Worm (Caenorhabditis elegans): ENCODE measurements around the gene F17E9.2.

Gene F17E9.2

DNA sequence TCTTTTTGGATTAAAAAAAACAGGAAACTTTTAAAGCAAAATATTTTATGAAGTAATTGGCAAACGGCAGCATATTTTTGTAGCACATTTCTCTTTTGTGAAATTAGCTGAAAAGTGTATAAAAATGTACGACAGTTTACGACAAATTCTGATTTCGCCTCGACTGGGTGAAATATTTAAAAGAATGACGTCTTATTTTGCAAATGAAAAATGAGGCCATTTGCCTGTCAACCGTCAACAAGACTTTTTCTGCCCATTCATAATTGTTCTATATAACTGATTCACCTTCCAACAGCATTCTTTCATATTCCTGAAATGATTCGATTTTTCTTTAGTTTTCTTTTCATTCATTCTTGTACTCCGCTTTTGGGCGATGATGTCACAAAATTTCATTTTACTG, at the start of gene F17E9.2, which contains the start of gene col-116:
Gene F17E9.2 (plus strand): TSS at position 301 of the 400 bp plus-strand sequence.
Gene col-116 (plus strand): TSS at position 315 of the 400 bp plus-strand sequence.
- TF ChIP-seq tab-1 (GFP tag; IDR thresholded peaks at IDR 0.05) = no peak
- TF ChIP-seq ref-1 (GFP tag; conservative IDR thresholded peaks at IDR 0.05) = no peak
- TF ChIP-seq cog-1 (tag; optimal IDR thresholded peaks at IDR 0.05) = no peak
- TF ChIP-seq med-1 (GFP tag; optimal IDR thresholded peaks at IDR 0.05; ENCODE audit: insufficient read depth) = no peak
- no peak for TF ChIP-seq ztf-29 (GFP tag; IDR thresholded peaks at IDR 0.05)
- TF ChIP-seq T22C8.4 (GFP tag; IDR thresholded peaks at IDR 0.05) = no peak

DNA sequence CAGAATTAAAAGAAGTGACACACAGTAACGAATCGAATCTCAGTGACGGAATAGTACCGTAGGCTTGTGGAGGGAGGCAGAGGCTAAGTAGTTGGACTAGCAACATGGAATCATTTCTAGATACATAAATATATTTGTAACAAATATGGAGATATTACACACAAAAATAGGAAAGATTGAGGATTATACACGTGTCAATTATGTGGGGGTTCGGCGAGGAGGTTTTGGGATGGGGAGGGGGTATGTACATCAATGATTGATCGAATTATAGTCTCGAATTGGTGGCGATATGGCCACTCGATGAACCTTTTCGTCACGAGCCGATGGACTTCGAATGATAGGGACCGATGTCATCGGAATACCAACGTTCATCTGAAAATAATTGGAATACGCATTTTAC, 48.3 kb upstream of the F17E9.2 start:
- TF ChIP-seq tab-1 (GFP tag; IDR thresholded peaks at IDR 0.05) (no peak), ztf-29 (GFP tag; IDR thresholded peaks at IDR 0.05) (no peak), ztf-23 (GFP tag; IDR thresholded peaks at IDR 0.05) (no peak), ref-1 (GFP tag; conservative IDR thresholded peaks at IDR 0.05) (no peak), klf-2 (GFP tag; conservative IDR thresholded peaks at IDR 0.05) (no peak), flt-1 (GFP tag; IDR thresholded peaks at IDR 0.05) (no peak), T22C8.4 (GFP tag; IDR thresholded peaks at IDR 0.05) (no peak), cog-1 (tag; optimal IDR thresholded peaks at IDR 0.05) (no peak), med-1 (GFP tag; optimal IDR thresholded peaks at IDR 0.05; ENCODE audit: insufficient read depth) (no peak)

DNA sequence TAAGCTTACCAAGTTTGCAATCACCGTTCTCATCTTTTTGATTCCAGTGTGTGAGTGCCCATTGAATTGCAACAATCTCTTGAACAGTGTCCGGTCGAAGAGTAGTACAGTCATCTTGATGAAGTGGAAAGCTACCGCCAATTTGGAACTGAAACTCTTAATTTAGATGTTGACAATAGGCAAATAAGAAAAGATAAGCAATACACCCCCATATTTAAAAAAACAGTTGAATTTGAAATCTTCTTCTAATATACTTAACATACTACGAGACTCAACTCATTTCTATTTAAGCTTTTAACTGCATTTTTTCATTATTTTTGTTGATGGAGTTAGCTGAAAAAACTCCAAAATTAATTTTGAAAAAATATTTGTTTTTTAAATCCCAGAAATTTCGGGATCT, 43.6 kb upstream of the F17E9.2 start:
- TF ChIP-seq ztf-29 (GFP tag; IDR thresholded peaks at IDR 0.05) = no peak
- TF ChIP-seq T22C8.4 (GFP tag; IDR thresholded peaks at IDR 0.05) = no peak

DNA sequence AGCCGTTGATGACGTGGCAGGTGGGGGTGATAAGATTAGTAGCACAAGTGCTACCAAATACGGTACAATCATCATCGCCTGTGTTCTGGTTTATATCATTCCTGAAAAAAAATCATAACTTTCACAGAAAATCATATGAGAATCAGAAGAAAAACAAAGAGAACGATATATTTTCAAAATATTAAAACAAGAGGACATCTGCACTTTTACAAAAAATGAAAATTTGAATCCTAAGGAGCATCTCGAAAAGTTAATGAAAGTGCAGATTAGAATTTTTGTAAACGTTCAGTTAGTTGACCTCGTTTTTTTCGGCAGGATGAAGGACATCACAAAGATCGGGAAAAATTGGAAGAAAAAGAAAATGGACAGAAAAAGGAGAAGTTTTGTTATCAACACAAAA, 42.8 kb upstream of the F17E9.2 start, which contains the start of gene F35H10.10:
Gene F35H10.10 (minus strand): TSS at position 101 of the 400 bp plus-strand sequence.
- TF ChIP-seq med-1 (GFP tag; optimal IDR thresholded peaks at IDR 0.05; ENCODE audit: insufficient read depth) (no peak), cog-1 (tag; optimal IDR thresholded peaks at IDR 0.05) (no peak), ztf-23 (GFP tag; IDR thresholded peaks at IDR 0.05) (no peak), T22C8.4 (GFP tag; IDR thresholded peaks at IDR 0.05) (no peak), flt-1 (GFP tag; IDR thresholded peaks at IDR 0.05) (no peak), ref-1 (GFP tag; conservative IDR thresholded peaks at IDR 0.05) (no peak), tab-1 (GFP tag; IDR thresholded peaks at IDR 0.05) (no peak), klf-2 (GFP tag; conservative IDR thresholded peaks at IDR 0.05) (no peak), ztf-29 (GFP tag; IDR thresholded peaks at IDR 0.05) (no peak)

DNA sequence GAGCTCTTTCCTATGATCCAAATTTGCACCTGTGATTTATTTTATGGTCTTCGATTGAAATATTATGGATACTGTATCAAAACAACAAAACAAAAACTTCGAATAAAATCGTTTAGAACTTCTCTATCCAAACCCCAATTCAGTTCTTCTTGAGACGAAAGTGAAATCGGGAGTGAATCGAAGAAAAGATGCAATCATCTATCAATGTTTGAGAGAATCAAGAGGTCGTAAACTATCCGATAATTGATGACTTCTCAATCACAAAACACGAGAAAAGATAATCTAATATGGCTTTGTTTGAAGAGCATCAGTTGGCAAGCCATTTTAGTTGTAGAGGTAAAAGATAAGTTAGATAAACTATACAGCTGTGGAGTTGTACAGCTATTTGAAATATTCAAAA, 37.9 kb upstream of the F17E9.2 start:
- TF ChIP-seq klf-2 (GFP tag; conservative IDR thresholded peaks at IDR 0.05) (no peak), ztf-29 (GFP tag; IDR thresholded peaks at IDR 0.05) (no peak)

DNA sequence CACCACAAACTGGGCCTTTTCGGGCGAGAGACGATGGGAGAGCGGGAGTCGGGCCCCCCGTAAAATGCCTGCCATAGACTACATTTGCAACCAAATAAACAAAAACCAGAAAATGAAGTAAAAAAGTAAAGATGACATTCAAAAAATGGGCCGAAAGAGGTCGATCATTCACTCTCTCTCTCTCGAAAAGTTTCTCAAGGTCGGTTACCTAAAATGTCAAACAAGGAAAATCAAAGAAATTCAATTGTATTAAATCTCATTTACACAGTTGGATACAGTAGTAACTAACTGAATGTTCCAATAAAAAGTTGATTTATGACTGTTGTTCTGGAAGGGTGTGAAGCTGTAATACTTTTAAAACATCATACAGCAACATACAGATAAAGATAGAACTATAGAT, 36.9 kb upstream of the F17E9.2 start:
- no peak for TF ChIP-seq ref-1 (GFP tag; conservative IDR thresholded peaks at IDR 0.05)
- TF ChIP-seq tab-1 (GFP tag; IDR thresholded peaks at IDR 0.05) = no peak
- TF ChIP-seq ztf-29 (GFP tag; IDR thresholded peaks at IDR 0.05) = no peak
- TF ChIP-seq T22C8.4 (GFP tag; IDR thresholded peaks at IDR 0.05) = no peak
- TF ChIP-seq ztf-23 (GFP tag; IDR thresholded peaks at IDR 0.05) = no peak
- TF ChIP-seq cog-1 (tag; optimal IDR thresholded peaks at IDR 0.05) = no peak
- TF ChIP-seq flt-1 (GFP tag; IDR thresholded peaks at IDR 0.05) = no peak
- TF ChIP-seq med-1 (GFP tag; optimal IDR thresholded peaks at IDR 0.05; ENCODE audit: insufficient read depth) = no peak
- no peak for TF ChIP-seq klf-2 (GFP tag; conservative IDR thresholded peaks at IDR 0.05)

DNA sequence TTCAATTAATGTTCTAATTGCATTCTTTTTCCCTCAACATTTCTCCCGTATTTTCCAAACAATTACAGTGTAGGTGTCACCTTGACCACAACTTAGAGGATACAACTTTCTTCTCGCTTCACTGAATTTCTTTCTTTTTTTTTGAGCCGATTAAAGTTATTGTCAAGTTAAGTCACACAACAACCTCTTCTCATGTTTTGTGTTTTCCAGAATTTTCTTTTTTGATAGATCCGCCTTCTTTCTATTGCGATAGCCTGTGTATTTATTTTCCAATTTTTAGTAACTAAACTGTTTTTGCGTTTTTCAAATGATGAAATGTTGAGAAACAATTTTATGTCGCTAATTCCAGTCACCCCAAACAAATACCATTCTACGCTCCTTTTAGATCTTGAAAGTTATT, 30.0 kb upstream of the F17E9.2 start, which contains the start of gene F35H10.3:
Gene F35H10.3 (plus strand): TSS at position 301 of the 400 bp plus-strand sequence.
- TF ChIP-seq tab-1 (GFP tag; IDR thresholded peaks at IDR 0.05) = no peak

DNA sequence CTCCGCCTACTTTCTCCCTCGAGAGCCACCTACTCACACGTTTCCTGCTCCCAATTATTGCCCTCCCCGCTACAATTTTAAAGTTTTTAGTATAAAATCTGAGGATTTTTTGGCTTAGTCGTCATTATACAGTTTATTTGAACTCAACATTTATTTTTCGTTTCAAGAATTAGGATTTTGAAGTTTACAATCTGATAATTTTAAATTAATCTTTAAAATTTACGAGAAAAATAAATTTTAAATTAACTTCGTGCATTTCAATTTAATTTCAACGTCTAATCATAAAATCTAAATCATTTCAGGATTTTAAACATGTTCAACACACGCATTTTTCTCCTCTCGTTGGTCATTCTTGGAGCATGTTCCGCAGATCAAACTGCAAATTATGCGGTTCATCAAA, 26.8 kb upstream of the F17E9.2 start, which contains the start of gene F35H10.2:
Gene F35H10.2 (plus strand): TSS at position 301 of the 400 bp plus-strand sequence.
- no peak for TF ChIP-seq ztf-23 (GFP tag; IDR thresholded peaks at IDR 0.05)
- no peak for TF ChIP-seq flt-1 (GFP tag; IDR thresholded peaks at IDR 0.05)
- TF ChIP-seq T22C8.4 (GFP tag; IDR thresholded peaks at IDR 0.05) = no peak
- TF ChIP-seq cog-1 (tag; optimal IDR thresholded peaks at IDR 0.05) = no peak
- TF ChIP-seq med-1 (GFP tag; optimal IDR thresholded peaks at IDR 0.05; ENCODE audit: insufficient read depth) = no peak
- TF ChIP-seq klf-2 (GFP tag; conservative IDR thresholded peaks at IDR 0.05) = no peak
- no peak for TF ChIP-seq ztf-29 (GFP tag; IDR thresholded peaks at IDR 0.05)
- no peak for TF ChIP-seq tab-1 (GFP tag; IDR thresholded peaks at IDR 0.05)

DNA sequence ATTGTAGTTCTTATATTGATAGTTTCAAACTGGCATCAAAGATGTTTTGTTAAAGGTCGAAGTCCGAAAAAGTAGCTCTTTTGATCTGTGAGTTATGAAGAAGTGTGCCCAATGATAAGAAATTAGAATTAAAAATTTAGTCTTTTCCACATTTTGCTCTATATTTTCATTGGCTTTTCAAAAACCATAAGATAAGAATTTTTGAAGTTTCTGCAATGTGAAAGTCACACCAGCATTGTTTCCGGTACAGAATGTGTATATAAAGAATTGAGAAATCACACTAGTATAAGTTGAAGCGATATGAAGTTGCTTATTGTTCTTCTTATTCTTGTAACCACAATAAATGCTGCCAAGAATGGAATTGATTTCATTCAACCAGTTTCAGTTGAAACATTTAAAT, 23.2 kb upstream of the F17E9.2 start, which contains the start of gene lys-10:
Gene lys-10 (plus strand): TSS at position 301 of the 400 bp plus-strand sequence.
- TF ChIP-seq tab-1 (GFP tag; IDR thresholded peaks at IDR 0.05) = no peak
- TF ChIP-seq ztf-23 (GFP tag; IDR thresholded peaks at IDR 0.05) = no peak
- no peak for TF ChIP-seq med-1 (GFP tag; optimal IDR thresholded peaks at IDR 0.05; ENCODE audit: insufficient read depth)
- TF ChIP-seq flt-1 (GFP tag; IDR thresholded peaks at IDR 0.05) = no peak
- no peak for TF ChIP-seq klf-2 (GFP tag; conservative IDR thresholded peaks at IDR 0.05)
- no peak for TF ChIP-seq ztf-29 (GFP tag; IDR thresholded peaks at IDR 0.05)
- TF ChIP-seq T22C8.4 (GFP tag; IDR thresholded peaks at IDR 0.05) = no peak
- TF ChIP-seq ref-1 (GFP tag; conservative IDR thresholded peaks at IDR 0.05) = no peak
- TF ChIP-seq cog-1 (tag; optimal IDR thresholded peaks at IDR 0.05) = no peak

DNA sequence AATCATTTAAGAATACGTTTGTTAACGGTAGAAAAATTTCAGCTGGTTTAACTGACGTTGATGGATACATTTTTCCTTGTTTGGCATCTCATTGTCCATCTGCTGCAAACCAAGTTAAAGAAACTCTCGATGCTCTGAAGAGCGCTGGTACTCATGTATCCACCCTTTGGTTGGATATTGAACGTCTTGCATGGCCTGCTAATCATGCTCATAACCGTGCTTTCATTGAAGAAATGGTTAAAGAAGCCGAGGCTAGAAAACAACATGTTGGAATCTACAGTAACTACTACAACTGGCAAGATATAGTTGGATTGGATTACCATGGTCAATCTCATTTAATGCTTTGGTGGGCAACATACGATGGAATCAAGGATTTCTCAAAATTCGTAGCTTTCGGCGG, 22.7 kb upstream of the F17E9.2 start:
- TF ChIP-seq ref-1 (GFP tag; conservative IDR thresholded peaks at IDR 0.05) (no peak), ztf-29 (GFP tag; IDR thresholded peaks at IDR 0.05) (no peak), klf-2 (GFP tag; conservative IDR thresholded peaks at IDR 0.05) (no peak)

DNA sequence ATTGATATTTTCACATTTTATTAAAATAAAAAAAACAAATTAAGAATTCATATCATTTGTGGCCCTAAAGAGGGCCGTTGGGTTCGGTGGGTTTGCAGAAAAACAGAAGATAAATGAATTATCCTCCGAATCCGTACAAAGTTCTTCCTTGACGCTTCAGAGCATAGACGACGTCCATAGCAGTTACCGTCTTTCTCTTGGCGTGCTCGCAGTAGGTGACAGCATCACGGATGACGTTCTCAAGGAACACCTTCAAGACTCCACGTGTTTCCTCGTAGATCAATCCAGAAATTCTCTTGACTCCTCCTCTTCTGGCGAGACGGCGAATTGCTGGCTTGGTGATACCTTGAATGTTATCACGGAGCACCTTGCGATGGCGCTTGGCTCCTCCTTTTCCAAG, 22.1 kb upstream of the F17E9.2 start:
- no peak for TF ChIP-seq flt-1 (GFP tag; IDR thresholded peaks at IDR 0.05)
- no peak for TF ChIP-seq med-1 (GFP tag; optimal IDR thresholded peaks at IDR 0.05; ENCODE audit: insufficient read depth)
- no peak for TF ChIP-seq T22C8.4 (GFP tag; IDR thresholded peaks at IDR 0.05)
- TF ChIP-seq ztf-29 (GFP tag; IDR thresholded peaks at IDR 0.05) = no peak
- TF ChIP-seq ztf-23 (GFP tag; IDR thresholded peaks at IDR 0.05) = no peak
- no peak for TF ChIP-seq ref-1 (GFP tag; conservative IDR thresholded peaks at IDR 0.05)
- no peak for TF ChIP-seq cog-1 (tag; optimal IDR thresholded peaks at IDR 0.05)
- no peak for TF ChIP-seq klf-2 (GFP tag; conservative IDR thresholded peaks at IDR 0.05)
- no peak for TF ChIP-seq tab-1 (GFP tag; IDR thresholded peaks at IDR 0.05)
